ENCODE assay signal across 2 fruit fly cellular contexts in genomic region chr3R:29983886-29984285, dm6.
TF ChIP-seq lines count a peak whose summit lies in the region.

No protein-coding gene starts in this region.

- TF ChIP-seq CTCF in whole organism, embryonic (GFP tag; optimal IDR thresholded peaks at IDR 0.05; lab: Kevin White, UChicago): no peak

TF ChIP-seq in whole organism, embryonic, 481 proteins besides CTCF, POLR2A, EP300 and RAD21:
- TF ChIP-seq hb (GFP tag; IDR thresholded peaks at IDR 0.05; lab: Robert Waterston, UW; ENCODE audit: partially characterized antibody) (no peak), gsb-n (tag; optimal IDR thresholded peaks at IDR 0.05; lab: Kevin White, UChicago) (peak; percentile 18), abd-A (tag; optimal IDR thresholded peaks at IDR 0.05; lab: Kevin White, UChicago) (peak; percentile 59), CG13894 (tag; optimal IDR thresholded peaks at IDR 0.05; lab: Kevin White, UChicago) (no peak), B-H1 (GFP tag; IDR thresholded peaks at IDR 0.05; lab: Robert Waterston, UW) (no peak), slbo (GFP tag; IDR thresholded peaks at IDR 0.05; lab: Robert Waterston, UW) (0 out of 2 replicates have a peak, but pooled peaks have one; percentile 2), oc (tag; optimal IDR thresholded peaks at IDR 0.05; lab: Kevin White, UChicago) (peak; percentile 7), pros (GFP tag; optimal IDR thresholded peaks at IDR 0.05; lab: Kevin White, UChicago) (peak; percentile 40), CG12769 (tag; optimal IDR thresholded peaks at IDR 0.05; lab: Kevin White, UChicago) (peak; percentile 87), grn (GFP tag; optimal IDR thresholded peaks at IDR 0.05; lab: Kevin White, UChicago) (peak; percentile 74), CG15269 (tag; optimal IDR thresholded peaks at IDR 0.05; lab: Kevin White, UChicago) (peak; percentile 51), vvl (GFP tag; IDR thresholded peaks at IDR 0.05; lab: Robert Waterston, UW) (peak; percentile 75; the same call in 1 of the 2 replicates)

TF ChIP-seq in whole organism, pupa, 21 proteins besides CTCF, POLR2A, EP300 and RAD21:
- TF ChIP-seq CG8159 (tag; optimal IDR thresholded peaks at IDR 0.05; lab: Kevin White, UChicago) (peak; percentile 15), CG4496 (GFP tag; IDR thresholded peaks at IDR 0.05; lab: Robert Waterston, UW) (no peak)
